Worm (Caenorhabditis elegans) whole organism, L4/young adult: ENCODE results near the gene F52E1.14.

ENCODE experiments used
- W03F9.2 ChIP-seq: fragments of 150-350 bp; optimal IDR thresholded peaks from 2 replicates; lab custom pipeline; 2014; ENCODE audit warnings: missing biosample characterization, missing genetic modification characterization
- dao-5 ChIP-seq: sonication (generic microtip); optimal IDR thresholded peaks from 2 replicates; lab custom pipeline; 2016; ENCODE audit warnings: missing genotype, missing genetic modification characterization, moderate library complexity, missing compliant biosample characterization
- him-1 ChIP-seq: sonication (generic microtip); optimal IDR thresholded peaks from 2 replicates; lab custom pipeline; 2016; ENCODE audit warnings: missing genotype, missing genetic modification reagents, missing genetic modification characterization, missing compliant biosample characterization

F52E1.14 gene

DNA sequence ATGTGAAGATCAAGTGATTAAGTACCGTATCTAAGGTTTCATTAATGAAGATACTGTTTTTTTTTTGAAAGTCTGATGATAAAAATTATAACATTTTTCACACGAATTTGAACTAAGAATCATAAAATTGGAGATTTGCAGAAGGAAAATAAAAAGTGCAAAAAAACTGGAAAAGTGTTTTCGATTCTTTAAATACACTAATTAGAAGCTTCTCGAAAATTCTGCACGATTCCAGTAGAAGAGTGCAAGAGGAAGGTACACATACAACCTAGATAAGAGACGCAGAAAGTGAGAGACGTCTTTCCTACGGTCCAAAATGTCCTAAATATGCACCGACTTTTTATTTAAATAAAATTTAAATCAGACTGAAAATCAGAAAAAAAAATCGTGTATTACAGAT, 42.5 kb downstream of the F52E1.14 start:
- TF ChIP-seq him-1 (tag; lab: Kevin White, UChicago) (no peak), dao-5 (tag; lab: Kevin White, UChicago) (no peak), W03F9.2 (tag; lab: Kevin White, UChicago) (no peak)

- TF ChIP-seq dao-5 (tag; lab: Kevin White, UChicago) (no peak), him-1 (tag; lab: Kevin White, UChicago) (no peak), W03F9.2 (tag; lab: Kevin White, UChicago) (no peak)
Measured at ce11 chrV:8426741-8427457, 43.2 kb downstream of the F52E1.14 start.

- TF ChIP-seq W03F9.2 (tag; lab: Kevin White, UChicago) (no peak), dao-5 (tag; lab: Kevin White, UChicago) (no peak), him-1 (tag; lab: Kevin White, UChicago) (no peak)
Measured at ce11 chrV:8428585-8429414, 45.1 kb downstream of the F52E1.14 start.

DNA sequence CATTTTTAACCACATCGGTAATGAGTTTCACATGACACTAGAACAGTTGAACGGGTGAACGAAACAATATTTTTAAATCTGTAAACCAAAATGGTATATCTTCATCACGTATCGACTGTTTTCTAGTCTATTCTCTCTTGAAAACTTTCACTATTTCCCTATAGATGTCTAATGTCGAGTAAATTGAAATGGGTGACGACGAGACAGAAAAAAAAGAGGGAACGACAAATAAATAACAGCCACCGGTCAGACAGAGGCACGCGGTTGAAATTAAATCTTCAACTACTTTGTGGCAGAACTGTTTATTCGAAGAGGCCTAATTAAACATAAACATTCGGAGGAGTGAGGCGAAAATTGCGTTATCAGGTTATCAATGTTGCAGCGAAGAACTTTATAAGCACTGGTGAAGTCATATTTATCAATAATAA, 50.7 kb downstream of the F52E1.14 start:
- TF ChIP-seq W03F9.2 (tag; lab: Kevin White, UChicago), result no peak
- TF ChIP-seq him-1 (tag; lab: Kevin White, UChicago), result no peak
- no peak for TF ChIP-seq dao-5 (tag; lab: Kevin White, UChicago)
